Comparison of ENCODE assay signal across 1 worm cellular context in genomic region chrII:9716417-9717039, ce11.
TF ChIP-seq lines count a peak whose summit lies in the region.

TSS of gene wee-1.3 (minus strand) at chrII:9716467.

TF ChIP-seq in whole organism, L4 larva, 104 proteins besides CTCF, POLR2A, EP300 and RAD21 (continued from another document):
- no peak for TF ChIP-seq D1046.2 (GFP tag; IDR thresholded peaks at IDR 0.05; lab: Robert Waterston, UW)
- no peak for TF ChIP-seq snpc-4 (tag; optimal IDR thresholded peaks at IDR 0.05; lab: Kevin White, UChicago)
- peak; percentile 57 for TF ChIP-seq hlh-11 (tag; optimal IDR thresholded peaks at IDR 0.05; lab: Kevin White, UChicago)
- TF ChIP-seq unc-130 (GFP tag; optimal IDR thresholded peaks at IDR 0.05; lab: Kevin White, UChicago): peak; percentile 55
- TF ChIP-seq ceh-28 (tag; optimal IDR thresholded peaks at IDR 0.05; lab: Kevin White, UChicago): no peak
- no peak for TF ChIP-seq madf-5 (GFP tag; IDR thresholded peaks at IDR 0.05; lab: Robert Waterston, UW)
- no peak for TF ChIP-seq lir-3 (tag; optimal IDR thresholded peaks at IDR 0.05; lab: Kevin White, UChicago)
- peak; percentile 92 for TF ChIP-seq aha-1 (tag; lab: Kevin White, UChicago)
- no peak for TF ChIP-seq ama-1 (optimal IDR thresholded peaks at IDR 0.05; lab: Kevin White, UChicago)
- peak; percentile 80 for TF ChIP-seq lin-38 (GFP tag; IDR thresholded peaks at IDR 0.05; lab: Robert Waterston, UW)
- TF ChIP-seq nhr-6 (tag; optimal IDR thresholded peaks at IDR 0.05; lab: Kevin White, UChicago): peak; percentile 73
- TF ChIP-seq daf-12 (tag; optimal IDR thresholded peaks at IDR 0.05; lab: Kevin White, UChicago): no peak
- no peak for TF ChIP-seq egl-43 (GFP tag; IDR thresholded peaks at IDR 0.05; lab: Robert Waterston, UW)
- TF ChIP-seq F49E8.2 (tag; optimal IDR thresholded peaks at IDR 0.05; lab: Kevin White, UChicago; ENCODE audit: borderline replicate concordance): no peak
- TF ChIP-seq unc-39 (tag; optimal IDR thresholded peaks at IDR 0.05; lab: Kevin White, UChicago): no peak
- TF ChIP-seq spr-1 (tag; optimal IDR thresholded peaks at IDR 0.05; lab: Kevin White, UChicago): peak; percentile 12
- no peak for TF ChIP-seq zfp-2 (tag; optimal IDR thresholded peaks at IDR 0.05; lab: Kevin White, UChicago)
- no peak for TF ChIP-seq daf-16 (GFP tag; optimal IDR thresholded peaks at IDR 0.05; lab: Kevin White, UChicago)
- no peak for TF ChIP-seq daf-16 (tag; optimal IDR thresholded peaks at IDR 0.05; lab: Kevin White, UChicago)
- no peak for TF ChIP-seq ces-1 (GFP tag; optimal IDR thresholded peaks at IDR 0.05; lab: Kevin White, UChicago)
- no peak for TF ChIP-seq ZK546.5 (tag; optimal IDR thresholded peaks at IDR 0.05; lab: Kevin White, UChicago)
- TF ChIP-seq rbr-2 (tag; optimal IDR thresholded peaks at IDR 0.05; lab: Kevin White, UChicago): peak; percentile 74
- TF ChIP-seq sdz-12 (GFP tag; optimal IDR thresholded peaks at IDR 0.05; lab: Kevin White, UChicago): no peak
- no peak for TF ChIP-seq lin-39 (tag; optimal IDR thresholded peaks at IDR 0.05; lab: Kevin White, UChicago)
- no peak for TF ChIP-seq pqm-1 (tag; optimal IDR thresholded peaks at IDR 0.05; lab: Kevin White, UChicago)
- TF ChIP-seq nhr-48 (tag; optimal IDR thresholded peaks at IDR 0.05; lab: Kevin White, UChicago): peak; percentile 10
- TF ChIP-seq nhr-77 (tag; optimal IDR thresholded peaks at IDR 0.05; lab: Kevin White, UChicago): peak; percentile 63
- TF ChIP-seq mes-2 (tag; optimal IDR thresholded peaks at IDR 0.05; lab: Kevin White, UChicago; ENCODE audit: poor library complexity, severe bottlenecking): peak; percentile 86
- TF ChIP-seq aly-2 (tag; optimal IDR thresholded peaks at IDR 0.05; lab: Kevin White, UChicago): no peak
- peak; percentile 86 for TF ChIP-seq nhr-11 (tag; optimal IDR thresholded peaks at IDR 0.05; lab: Kevin White, UChicago)
- TF ChIP-seq T20F7.1 (GFP tag; optimal IDR thresholded peaks at IDR 0.05; lab: Kevin White, UChicago): peak; percentile 84
- TF ChIP-seq cey-2 (tag; optimal IDR thresholded peaks at IDR 0.05; lab: Kevin White, UChicago; ENCODE audit: borderline replicate concordance, insufficient read depth): no peak
- TF ChIP-seq mxl-2 (GFP tag; conservative IDR thresholded peaks at IDR 0.05; lab: Robert Waterston, UW): no peak
- TF ChIP-seq daf-19 (GFP tag; conservative IDR thresholded peaks at IDR 0.05; lab: Robert Waterston, UW): no peak
- TF ChIP-seq tag-97 (GFP tag; IDR thresholded peaks at IDR 0.05; lab: Robert Waterston, UW): no peak
- TF ChIP-seq madf-9 (GFP tag; conservative IDR thresholded peaks at IDR 0.05; lab: Robert Waterston, UW): no peak
- 0 out of 2 replicates have a peak, but pooled peaks have one; percentile 18 for TF ChIP-seq arid-1 (GFP tag; conservative IDR thresholded peaks at IDR 0.05; lab: Robert Waterston, UW)
- no peak for TF ChIP-seq duxl-1 (tag; optimal IDR thresholded peaks at IDR 0.05; lab: Kevin White, UChicago; ENCODE audit: poor library complexity)
- TF ChIP-seq dve-1 (tag; optimal IDR thresholded peaks at IDR 0.05; lab: Kevin White, UChicago; ENCODE audit: insufficient read depth): peak; percentile 72
- TF ChIP-seq skn-1 (tag; optimal IDR thresholded peaks at IDR 0.05; lab: Kevin White, UChicago): no peak
- no peak for TF ChIP-seq ztf-7 (tag; optimal IDR thresholded peaks at IDR 0.05; lab: Kevin White, UChicago)
- TF ChIP-seq nhr-25 (tag; optimal IDR thresholded peaks at IDR 0.05; lab: Kevin White, UChicago; ENCODE audit: borderline replicate concordance, insufficient read depth): peak; percentile 34
- no peak for TF ChIP-seq nhr-10 (tag; optimal IDR thresholded peaks at IDR 0.05; lab: Kevin White, UChicago)
- TF ChIP-seq fos-1 (tag; optimal IDR thresholded peaks at IDR 0.05; lab: Kevin White, UChicago): no peak
